Worm (Caenorhabditis elegans) whole organism, L3 larva: Measurements from ENCODE around the gene ptrg-1.

Source experiments
- jun-1 ChIP-seq: fragments of 150-350 bp; optimal IDR thresholded peaks from 2 replicates; lab custom pipeline; 2014; ENCODE audit warnings: missing biosample characterization, missing genetic modification reagents, missing genetic modification characterization
- snpc-4 ChIP-seq: fragments of 150-350 bp; optimal IDR thresholded peaks from 2 replicates; lab custom pipeline; 2014; ENCODE audit warnings: missing biosample characterization, missing genetic modification characterization

- no peak for TF ChIP-seq snpc-4 (tag; lab: Kevin White, UChicago)
- TF ChIP-seq jun-1, result no peak
These were observed 36.7 kb downstream of the ptrg-1 start, which contains the start of gene ttr-53 for ce11 chrIV:10157489-10158088.
